Fruit fly (Drosophila melanogaster): ENCODE results near the gene RPA1.

dm6 chr3R:8215528-8216189, 48.6 kb downstream of the RPA1 start:
- TF ChIP-seq CG8478 (optimal IDR thresholded peaks at IDR 0.05): no peak
- TF ChIP-seq CTCF (optimal IDR thresholded peaks at IDR 0.05): no peak

All from S2 (cell line).